Fruit fly (Drosophila melanogaster) whole organism, pupa: ENCODE results near the gene gdrd.

Experiments
- CG10348 ChIP-seq: fragments of 200-800 bp; sonication (Bioruptor generic); IDR thresholded peaks from 2 replicates; pipeline ENCODE4 v1.3.6; 2022; ENCODE audit warnings: missing biosample characterization, missing genetic modification characterization
- CG13204 ChIP-seq: fragments of 200-800 bp; sonication (Bioruptor generic); optimal IDR thresholded peaks from 2 replicates; lab custom pipeline; 2018; ENCODE audit warnings: missing biosample characterization, mild to moderate bottlenecking, missing genetic modification characterization, moderate library complexity
- CG14655 ChIP-seq: fragments of 200-800 bp; sonication (Bioruptor generic); optimal IDR thresholded peaks from 3 replicates; lab custom pipeline; 2017; ENCODE audit warnings: mild to moderate bottlenecking, missing biosample characterization, missing genetic modification reagents, missing genetic modification characterization
- CG15710 ChIP-seq: fragments of 200-800 bp; sonication (Bioruptor generic); optimal IDR thresholded peaks from 2 replicates; lab custom pipeline; 2018; ENCODE audit warnings: missing biosample characterization, mild to moderate bottlenecking, missing genetic modification characterization, moderate library complexity
- CG34367 ChIP-seq: fragments of 200-800 bp; sonication (Bioruptor generic); optimal IDR thresholded peaks from 2 replicates; lab custom pipeline; 2018; ENCODE audit warnings: missing biosample characterization, mild to moderate bottlenecking, missing genetic modification characterization
- CG8159 ChIP-seq: fragments of 200-800 bp; sonication (Bioruptor generic); optimal IDR thresholded peaks from 3 replicates; lab custom pipeline; 2018; ENCODE audit warnings: missing biosample characterization, mild to moderate bottlenecking, missing genetic modification characterization, moderate library complexity
- D1 ChIP-seq: fragments of 200-800 bp; sonication (Bioruptor generic); optimal IDR thresholded peaks from 2 replicates; lab custom pipeline; 2018; ENCODE audit warnings: missing biosample characterization, mild to moderate bottlenecking, missing genetic modification characterization, moderate library complexity
- Ets98B ChIP-seq: fragments of 200-800 bp; sonication (Bioruptor generic); IDR thresholded peaks from 2 replicates; pipeline ENCODE4 v1.3.6; 2022; ENCODE audit warnings: missing biosample characterization, missing genetic modification characterization
- Pif1A ChIP-seq: fragments of 200-800 bp; sonication (Bioruptor generic); optimal IDR thresholded peaks from 3 replicates; lab custom pipeline; 2016; ENCODE audit warnings: missing biosample characterization, missing genetic modification characterization
- Snoo ChIP-seq: fragments of 200-800 bp; sonication (Bioruptor generic); optimal IDR thresholded peaks from 3 replicates; lab custom pipeline; 2017; ENCODE audit warnings: missing biosample characterization, mild to moderate bottlenecking, missing genetic modification characterization, inconsistent platforms
- fd96Ca ChIP-seq: fragments of 200-800 bp; sonication (Bioruptor generic); IDR thresholded peaks from 3 replicates; pipeline ENCODE4 v1.3.6; 2022; ENCODE audit warnings: missing biosample characterization, missing genetic modification characterization

dm6 chr3L:14663750-14664149 lies 27.4 kb upstream of the gdrd start:
- no peak for TF ChIP-seq CG34367 (tag; lab: Kevin White, UChicago)
- TF ChIP-seq fd96Ca (GFP tag; lab: Robert Waterston, UW), result no peak
- TF ChIP-seq Snoo (tag; lab: Kevin White, UChicago), result no peak
- no peak for TF ChIP-seq CG10348
- no peak for TF ChIP-seq Ets98B (GFP tag; lab: Robert Waterston, UW)
- TF ChIP-seq CG13204 (GFP tag; lab: Kevin White, UChicago), result no peak
- no peak for TF ChIP-seq CG8159 (tag; lab: Kevin White, UChicago)
- TF ChIP-seq CG15710 (tag; lab: Kevin White, UChicago), result no peak
- no peak for TF ChIP-seq Pif1A
- no peak for TF ChIP-seq D1
- TF ChIP-seq CG14655 (GFP tag; lab: Kevin White, UChicago), result no peak
